Worm (Caenorhabditis elegans) whole organism, L2 larva: ENCODE measurements around the gene ztf-28.

Source experiments
- alr-1 ChIP-seq: fragments of 150-350 bp; optimal IDR thresholded peaks from 2 replicates; lab custom pipeline; 2014; ENCODE audit warnings: missing biosample characterization, missing genetic modification characterization
- lsy-2 ChIP-seq, 2 experiments: fragments of 150-350 bp in 1 of 2; sonication (generic microtip) in 1 of 2; optimal IDR thresholded peaks; 2 replicates each; lab custom pipeline; 2014 to 2017; ENCODE audit warnings: missing biosample characterization in 2 of 2, missing genetic modification characterization in 2 of 2
- skn-1 ChIP-seq: sonication (generic microtip); optimal IDR thresholded peaks from 2 replicates; lab custom pipeline; 2017; ENCODE audit warnings: missing biosample characterization, missing genetic modification characterization
- unc-55 ChIP-seq: fragments of 150-350 bp; sonication (generic microtip); optimal IDR thresholded peaks from 3 replicates; lab custom pipeline; 2014; ENCODE audit warnings: missing biosample characterization, missing genetic modification reagents, missing genetic modification characterization
- unc-62 ChIP-seq: fragments of 150-350 bp; optimal IDR thresholded peaks from 2 replicates; lab custom pipeline; 2014; ENCODE audit warnings: missing biosample characterization, missing genetic modification reagents, missing genetic modification characterization
- ztf-11 ChIP-seq: sonication (generic microtip); optimal IDR thresholded peaks from 2 replicates; lab custom pipeline; 2017; ENCODE audit warnings: missing biosample characterization, missing genetic modification characterization
- ztf-4 ChIP-seq: fragments of 150-350 bp; optimal IDR thresholded peaks from 2 replicates; lab custom pipeline; 2014; ENCODE audit warnings: missing biosample characterization, missing genetic modification characterization

DNA sequence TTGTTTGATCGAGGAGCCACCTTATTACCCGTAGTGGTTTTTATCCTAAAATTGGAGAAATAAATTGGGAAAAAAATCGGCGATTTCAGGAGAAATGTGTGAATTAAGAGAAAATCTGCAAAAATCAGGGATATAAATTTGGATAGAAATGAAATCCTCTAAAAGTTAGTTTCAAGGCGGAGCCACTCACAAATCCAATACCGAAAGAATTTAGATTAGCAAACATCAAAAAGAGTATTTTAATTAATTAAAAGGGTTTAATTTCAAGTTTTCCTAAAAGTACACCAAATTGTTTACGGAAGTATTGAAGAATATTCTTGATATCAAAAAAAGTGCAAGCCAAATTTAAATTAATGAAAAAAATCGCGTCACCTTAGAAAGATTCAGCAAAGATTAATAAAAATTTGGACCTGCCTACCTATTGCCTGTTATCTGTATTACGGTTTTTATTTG is 31.5 kb downstream of the ztf-28 start, which contains the start of gene F22F7.8:
- TF ChIP-seq alr-1 (tag; lab: Kevin White, UChicago) (no peak), unc-62 (GFP tag; lab: Kevin White, UChicago) (no peak), ztf-4 (tag; lab: Kevin White, UChicago) (no peak), unc-55 (no peak), lsy-2 (tag; optimal IDR thresholded peaks at IDR 0.05; lab: Kevin White, UChicago) (no peak), ztf-11 (tag; lab: Kevin White, UChicago) (no peak), skn-1 (tag; lab: Kevin White, UChicago) (no peak)
